Worm (Caenorhabditis elegans) whole organism, young adult: ENCODE measurements around the gene Y69E1A.8.
A peak's percentile ranks its signal among the peaks of the same experiment; 100 is the strongest.

ENCODE experiments used
- C06A6.2 ChIP-seq: fragments of 200-800 bp; sonication (Bioruptor generic); conservative IDR thresholded peaks from 2 replicates; pipeline ENCODE4 v1.3.6; 2022; ENCODE audit warnings: missing genetic modification characterization, missing compliant biosample characterization
- C17E4.6 ChIP-seq: fragments of 200-800 bp; sonication (Bioruptor generic); IDR thresholded peaks from 2 replicates; pipeline ENCODE4 v1.3.6; 2022; ENCODE audit warnings: missing genetic modification reagents, missing genetic modification characterization, missing compliant biosample characterization
- D2030.7 ChIP-seq: fragments of 200-800 bp; sonication (Bioruptor generic); IDR thresholded peaks from 2 replicates; pipeline ENCODE4 v1.3.6; 2022; ENCODE audit warnings: missing genetic modification reagents, missing genetic modification characterization, missing compliant biosample characterization
- F22D6.2 ChIP-seq: sonication (generic microtip); optimal IDR thresholded peaks from 2 replicates; lab custom pipeline; 2016; ENCODE audit warnings: mild to moderate bottlenecking, missing genetic modification characterization, missing compliant biosample characterization
- F49E8.2 ChIP-seq: sonication (generic microtip); optimal IDR thresholded peaks from 3 replicates; lab custom pipeline; 2017; ENCODE audit warnings: missing genetic modification characterization, mild to moderate bottlenecking, missing compliant biosample characterization, antibody characterized with exemption, moderate library complexity; ENCODE audit not compliant: insufficient read depth
- F55B11.4 ChIP-seq: sonication (generic microtip); optimal IDR thresholded peaks from 2 replicates; lab custom pipeline; 2016; ENCODE audit warnings: missing compliant biosample characterization, missing genetic modification characterization, borderline replicate concordance; ENCODE audit not compliant: insufficient read depth
- F57A8.1 ChIP-seq: fragments of 200-800 bp; sonication (Bioruptor generic); optimal IDR thresholded peaks from 2 replicates; lab custom pipeline; 2018; ENCODE audit warnings: mild to moderate bottlenecking, missing genetic modification characterization, moderate library complexity, missing compliant biosample characterization
- K12H6.12 ChIP-seq: fragments of 200-800 bp; sonication (Bioruptor generic); optimal IDR thresholded peaks from 2 replicates; lab custom pipeline; 2018; ENCODE audit warnings: mild to moderate bottlenecking, missing genetic modification characterization, missing compliant biosample characterization
- Y53F4B.3 ChIP-seq: fragments of 200-800 bp; sonication (Bioruptor generic); IDR thresholded peaks from 2 replicates; pipeline ENCODE4 v1.3.6; 2022; ENCODE audit warnings: missing genetic modification reagents, missing genetic modification characterization, missing compliant biosample characterization
- Y56A3A.18 ChIP-seq: fragments of 200-800 bp; sonication (Bioruptor generic); IDR thresholded peaks from 2 replicates; pipeline ENCODE4 v1.3.6; 2022; ENCODE audit warnings: missing genetic modification reagents, missing genetic modification characterization, missing compliant biosample characterization
- Y67H2A.10 ChIP-seq: fragments of 200-800 bp; sonication (Bioruptor generic); conservative IDR thresholded peaks from 2 replicates; pipeline ENCODE4 v1.3.6; 2022; ENCODE audit warnings: missing genetic modification reagents, missing genetic modification characterization, missing compliant biosample characterization
- Y95B8A.8 ChIP-seq: fragments of 200-800 bp; sonication (Bioruptor generic); IDR thresholded peaks from 2 replicates; pipeline ENCODE4 v1.3.6; 2022; ENCODE audit warnings: missing genetic modification reagents, missing genetic modification characterization, missing compliant biosample characterization
- akir-1 ChIP-seq: fragments of 200-800 bp; sonication (Bioruptor generic); optimal IDR thresholded peaks from 2 replicates; lab custom pipeline; 2018; ENCODE audit warnings: mild to moderate bottlenecking, missing genetic modification characterization, moderate library complexity, missing compliant biosample characterization
- athp-1 ChIP-seq: sonication (generic microtip); optimal IDR thresholded peaks from 2 replicates; lab custom pipeline; 2017; ENCODE audit warnings: mild to moderate bottlenecking, missing genetic modification characterization, missing compliant biosample characterization
- attf-3 ChIP-seq: fragments of 200-800 bp; sonication (Bioruptor generic); conservative IDR thresholded peaks from 2 replicates; pipeline ENCODE4 v1.3.6; 2022; ENCODE audit warnings: missing genetic modification reagents, missing genetic modification characterization, missing compliant biosample characterization
- attf-5 ChIP-seq: fragments of 200-800 bp; sonication (Bioruptor generic); optimal IDR thresholded peaks from 2 replicates; lab custom pipeline; 2018; ENCODE audit warnings: mild to moderate bottlenecking, missing genetic modification characterization, missing compliant biosample characterization
- bed-2 ChIP-seq: fragments of 200-800 bp; sonication (Bioruptor generic); IDR thresholded peaks from 2 replicates; pipeline ENCODE4 v1.3.6; 2022; ENCODE audit warnings: missing genetic modification reagents, missing genetic modification characterization, missing compliant biosample characterization
- ceh-100 ChIP-seq: fragments of 200-800 bp; sonication (Bioruptor generic); IDR thresholded peaks from 2 replicates; pipeline ENCODE4 v1.3.6; 2022; ENCODE audit warnings: missing genetic modification reagents, missing genetic modification characterization, missing compliant biosample characterization
- ceh-40 ChIP-seq: fragments of 200-800 bp; sonication (Bioruptor generic); IDR thresholded peaks from 2 replicates; pipeline ENCODE4 v1.3.6; 2022; ENCODE audit warnings: missing genetic modification characterization, missing compliant biosample characterization
- ceh-58 ChIP-seq: fragments of 200-800 bp; sonication (Bioruptor generic); IDR thresholded peaks from 2 replicates; pipeline ENCODE4 v1.3.6; 2022; ENCODE audit warnings: missing genetic modification characterization, missing compliant biosample characterization
- dpl-1 ChIP-seq: fragments of 150-350 bp; optimal IDR thresholded peaks from 2 replicates; lab custom pipeline; 2014; ENCODE audit warnings: missing biosample characterization, missing genetic modification reagents, missing genetic modification characterization
- efl-1 ChIP-seq: fragments of 150-350 bp; optimal IDR thresholded peaks from 2 replicates; lab custom pipeline; 2014; ENCODE audit warnings: missing biosample characterization, missing genetic modification reagents, missing genetic modification characterization
- egl-18 ChIP-seq: fragments of 200-800 bp; sonication (Bioruptor generic); IDR thresholded peaks from 2 replicates; pipeline ENCODE4 v1.3.6; 2022; ENCODE audit warnings: missing genetic modification reagents, missing genetic modification characterization, missing compliant biosample characterization
- egl-44 ChIP-seq: fragments of 200-800 bp; sonication (Bioruptor generic); IDR thresholded peaks from 2 replicates; pipeline ENCODE4 v1.3.6; 2022; ENCODE audit warnings: missing genetic modification reagents, missing genetic modification characterization, missing compliant biosample characterization
- ets-4 ChIP-seq: fragments of 200-800 bp; sonication (Bioruptor generic); optimal IDR thresholded peaks from 2 replicates; lab custom pipeline; 2018; ENCODE audit warnings: mild to moderate bottlenecking, missing genetic modification characterization, missing compliant biosample characterization
- fkh-3 ChIP-seq: sonication (generic microtip); optimal IDR thresholded peaks from 2 replicates; lab custom pipeline; 2016; ENCODE audit warnings: mild to moderate bottlenecking, missing genetic modification characterization, missing compliant biosample characterization
- him-1 ChIP-seq: sonication (generic microtip); optimal IDR thresholded peaks from 2 replicates; lab custom pipeline; 2016; ENCODE audit warnings: missing genotype, missing genetic modification reagents, missing genetic modification characterization, missing compliant biosample characterization
- hsf-1 ChIP-seq: fragments of 200-800 bp; sonication (Bioruptor generic); IDR thresholded peaks from 2 replicates; pipeline ENCODE4 v1.3.6; 2022; ENCODE audit warnings: missing genetic modification reagents, missing genetic modification characterization, missing compliant biosample characterization
- lag-1 ChIP-seq: fragments of 200-800 bp; sonication (Bioruptor generic); IDR thresholded peaks from 2 replicates; pipeline ENCODE4 v1.3.6; 2022; ENCODE audit warnings: missing genetic modification reagents, missing genetic modification characterization, missing compliant biosample characterization
- let-607 ChIP-seq, 2 experiments: fragments of 200-800 bp in 1 of 2; sonication (Bioruptor generic) in 1 of 2; sonication (generic microtip) in 1 of 2; optimal IDR thresholded peaks; 2 replicates each; lab custom pipeline; 2016 to 2018; ENCODE audit warnings: mild to moderate bottlenecking in 2 of 2, missing compliant biosample characterization in 2 of 2, missing genetic modification characterization in 2 of 2, moderate library complexity in 2 of 2, missing genotype in 1 of 2
- lin-40 ChIP-seq: sonication (generic microtip); optimal IDR thresholded peaks from 2 replicates; lab custom pipeline; 2016; ENCODE audit warnings: missing genetic modification characterization, mild to moderate bottlenecking, missing compliant biosample characterization, missing genotype, missing genetic modification reagents
- madf-6 ChIP-seq: fragments of 200-800 bp; sonication (Bioruptor generic); IDR thresholded peaks from 2 replicates; pipeline ENCODE4 v1.3.6; 2022; ENCODE audit warnings: missing genetic modification reagents, missing genetic modification characterization, missing compliant biosample characterization
- mel-28 ChIP-seq: sonication (generic microtip); optimal IDR thresholded peaks from 2 replicates; lab custom pipeline; 2016; ENCODE audit warnings: borderline replicate concordance, mild to moderate bottlenecking, missing genetic modification characterization, missing compliant biosample characterization
- mxl-1 ChIP-seq: sonication (generic microtip); optimal IDR thresholded peaks from 2 replicates; lab custom pipeline; 2016; ENCODE audit warnings: missing genetic modification characterization, missing compliant biosample characterization
- nhr-179 ChIP-seq: sonication (generic microtip); optimal IDR thresholded peaks from 2 replicates; lab custom pipeline; 2016; ENCODE audit warnings: mild to moderate bottlenecking, missing genetic modification characterization, missing compliant biosample characterization
- nhr-80 ChIP-seq: sonication (generic microtip); optimal IDR thresholded peaks from 2 replicates; lab custom pipeline; 2016; ENCODE audit warnings: missing genetic modification characterization, missing compliant biosample characterization
- sea-2 ChIP-seq: fragments of 200-800 bp; sonication (Bioruptor generic); IDR thresholded peaks from 2 replicates; pipeline ENCODE4 v1.3.6; 2022; ENCODE audit warnings: missing genetic modification characterization, missing compliant biosample characterization
- somi-1 ChIP-seq: fragments of 200-800 bp; sonication (Bioruptor generic); optimal IDR thresholded peaks from 2 replicates; lab custom pipeline; 2018; ENCODE audit warnings: mild to moderate bottlenecking, missing genetic modification characterization, missing compliant biosample characterization
- tlf-1 ChIP-seq: fragments of 200-800 bp; sonication (Bioruptor generic); optimal IDR thresholded peaks from 2 replicates; lab custom pipeline; 2018; ENCODE audit warnings: mild to moderate bottlenecking, missing genetic modification characterization, missing compliant biosample characterization
- unc-62 ChIP-seq: fragments of 150-350 bp; optimal IDR thresholded peaks from 2 replicates; lab custom pipeline; 2014; ENCODE audit warnings: missing biosample characterization, missing genetic modification reagents, missing genetic modification characterization
- xnd-1 ChIP-seq: sonication (generic microtip); optimal IDR thresholded peaks from 2 replicates; lab custom pipeline; 2016; ENCODE audit warnings: missing genotype, missing genetic modification reagents, missing genetic modification characterization, missing compliant biosample characterization
- zfh-2 ChIP-seq: fragments of 200-800 bp; sonication (Bioruptor generic); conservative IDR thresholded peaks from 2 replicates; pipeline ENCODE4 v1.3.6; 2022; ENCODE audit warnings: missing genetic modification reagents, missing genetic modification characterization, missing compliant biosample characterization
- ztf-22 ChIP-seq: fragments of 200-800 bp; sonication (Bioruptor generic); optimal IDR thresholded peaks from 2 replicates; lab custom pipeline; 2018; ENCODE audit warnings: mild to moderate bottlenecking, missing genetic modification characterization, moderate library complexity, missing compliant biosample characterization
- ztf-25 ChIP-seq: fragments of 200-800 bp; sonication (Bioruptor generic); IDR thresholded peaks from 2 replicates; pipeline ENCODE4 v1.3.6; 2022; ENCODE audit warnings: missing genetic modification reagents, missing genetic modification characterization, missing compliant biosample characterization
- ztf-28 ChIP-seq: fragments of 200-800 bp; sonication (Bioruptor generic); IDR thresholded peaks from 2 replicates; pipeline ENCODE4 v1.3.6; 2022; ENCODE audit warnings: missing genetic modification reagents, missing genetic modification characterization, missing compliant biosample characterization
- ztf-3 ChIP-seq: fragments of 200-800 bp; sonication (Bioruptor generic); optimal IDR thresholded peaks from 2 replicates; lab custom pipeline; 2018; ENCODE audit warnings: mild to moderate bottlenecking, missing genetic modification characterization, missing compliant biosample characterization

Y69E1A.8 gene

DNA sequence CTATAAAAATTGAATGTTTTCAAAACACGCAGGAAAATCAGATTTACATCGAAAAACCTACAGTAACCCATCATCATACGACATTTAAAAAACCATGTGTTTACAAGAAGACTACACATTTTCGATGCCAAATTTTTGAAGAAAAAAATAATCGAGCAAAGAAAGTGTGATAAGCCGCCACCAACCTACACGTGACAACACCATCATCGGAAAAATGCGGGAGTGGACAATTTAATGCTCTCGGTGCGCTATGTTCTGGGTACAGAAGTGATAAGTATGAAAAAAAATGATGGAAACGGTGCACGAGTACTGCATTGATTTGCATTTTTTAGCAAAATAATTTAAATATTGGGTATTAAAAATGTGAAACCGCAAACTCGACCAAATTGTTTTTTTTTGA lies 1.7 kb upstream of the Y69E1A.8 start:
- TF ChIP-seq ceh-100 (no peak), nhr-80 (peak; percentile 57)

DNA sequence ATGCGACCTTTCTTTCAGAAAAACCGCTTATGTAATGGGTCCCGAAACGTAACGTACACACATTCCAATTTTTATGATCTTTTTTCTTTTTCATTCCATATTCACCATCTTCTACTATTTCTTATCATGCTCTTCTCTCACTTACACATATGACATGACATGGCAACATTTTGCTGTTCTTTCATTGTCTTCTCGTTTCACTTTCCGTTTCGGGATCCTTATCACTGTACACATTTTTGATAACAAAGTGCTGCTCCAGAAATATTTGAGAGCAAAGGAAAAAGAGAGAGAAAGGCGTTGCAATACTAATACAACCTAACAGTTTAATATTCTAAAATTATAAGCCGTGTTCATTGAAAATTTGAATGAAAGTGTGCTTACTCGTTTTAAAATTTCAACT lies 3.9 kb downstream of the Y69E1A.8 start:
- TF ChIP-seq Y95B8A.8 (GFP tag; lab: Robert Waterston, UW) = no peak
- no peak for TF ChIP-seq hsf-1
- peak; percentile 45 for TF ChIP-seq ztf-22 (GFP tag; lab: Kevin White, UChicago)
- TF ChIP-seq ceh-100 = no peak
- no peak for TF ChIP-seq mel-28 (tag; lab: Kevin White, UChicago)
- TF ChIP-seq ztf-25 (GFP tag; lab: Robert Waterston, UW) = no peak
- no peak for TF ChIP-seq akir-1 (GFP tag; lab: Kevin White, UChicago)
- peak; percentile 97 for TF ChIP-seq nhr-80
- TF ChIP-seq mxl-1 (tag; lab: Kevin White, UChicago) = no peak
- TF ChIP-seq attf-3 = no peak
- no peak for TF ChIP-seq madf-6 (GFP tag; lab: Robert Waterston, UW)
- TF ChIP-seq let-607 (tag; optimal IDR thresholded peaks at IDR 0.05; lab: Kevin White, UChicago) = peak; percentile 34 to 66
- no peak for TF ChIP-seq dpl-1
- TF ChIP-seq F49E8.2 (tag; lab: Kevin White, UChicago) = no peak
- TF ChIP-seq sea-2 = no peak
- no peak for TF ChIP-seq nhr-179 (tag; lab: Kevin White, UChicago)
- TF ChIP-seq C17E4.6 (GFP tag; lab: Robert Waterston, UW) = no peak
- TF ChIP-seq F55B11.4 (tag; lab: Kevin White, UChicago) = no peak
- TF ChIP-seq ceh-58 (GFP tag; lab: Robert Waterston, UW) = no peak
- TF ChIP-seq unc-62 (GFP tag; lab: Kevin White, UChicago) = no peak
- no peak for TF ChIP-seq efl-1 (GFP tag; lab: Kevin White, UChicago)
- no peak for TF ChIP-seq ztf-3 (GFP tag; lab: Kevin White, UChicago)
- peak; percentile 77 for TF ChIP-seq ets-4 (GFP tag; lab: Kevin White, UChicago)
- no peak for TF ChIP-seq C06A6.2 (GFP tag; lab: Robert Waterston, UW)
- no peak for TF ChIP-seq Y53F4B.3 (GFP tag; lab: Robert Waterston, UW)
- no peak for TF ChIP-seq F22D6.2
- no peak for TF ChIP-seq egl-44 (GFP tag; lab: Robert Waterston, UW)
- TF ChIP-seq attf-5 (GFP tag; lab: Kevin White, UChicago) = no peak
- no peak for TF ChIP-seq zfh-2 (GFP tag; lab: Robert Waterston, UW)
- TF ChIP-seq Y67H2A.10 (GFP tag; lab: Robert Waterston, UW) = no peak
- TF ChIP-seq F57A8.1 (GFP tag; lab: Kevin White, UChicago) = no peak
- TF ChIP-seq D2030.7 = no peak
- no peak for TF ChIP-seq K12H6.12 (tag; lab: Kevin White, UChicago)

DNA sequence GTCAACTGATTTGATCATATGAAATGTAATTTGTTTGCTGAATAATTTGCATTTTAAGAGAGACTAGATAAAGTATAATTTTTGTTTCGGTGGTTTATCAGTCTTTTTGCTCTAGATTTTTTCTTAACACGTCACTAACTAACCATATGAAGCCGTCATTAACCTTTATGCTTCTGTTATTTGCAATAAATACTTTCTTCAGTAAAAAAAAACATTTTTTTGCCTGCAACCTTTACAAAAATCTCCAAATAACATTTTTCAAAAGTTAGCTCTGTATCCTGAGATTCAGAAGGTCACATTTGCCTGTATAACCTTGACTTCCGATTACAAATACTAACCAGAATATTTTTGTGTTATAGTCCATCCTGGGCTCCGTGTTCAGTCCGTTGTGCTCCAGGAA lies 4.4 kb downstream of the Y69E1A.8 start:
- TF ChIP-seq xnd-1 (tag; lab: Kevin White, UChicago) (no peak), bed-2 (no peak), athp-1 (tag; lab: Kevin White, UChicago) (no peak), lag-1 (GFP tag; lab: Robert Waterston, UW) (no peak), tlf-1 (GFP tag; lab: Kevin White, UChicago) (no peak), egl-18 (GFP tag; lab: Robert Waterston, UW) (no peak), ceh-40 (GFP tag; lab: Robert Waterston, UW) (no peak), Y56A3A.18 (no peak), ztf-28 (GFP tag; lab: Robert Waterston, UW) (no peak), fkh-3 (no peak), D2030.7 (no peak), him-1 (tag; lab: Kevin White, UChicago) (no peak), lin-40 (no peak), F49E8.2 (tag; lab: Kevin White, UChicago) (no peak), ceh-58 (GFP tag; lab: Robert Waterston, UW) (no peak), somi-1 (GFP tag; lab: Kevin White, UChicago) (no peak)
